Fruit fly (Drosophila melanogaster) whole organism, prepupa: Measurements from ENCODE around the gene Cdc37.

Experiments
- Blimp-1 ChIP-seq: fragments of 200-800 bp; sonication (Bioruptor generic); optimal IDR thresholded peaks from 3 replicates; lab custom pipeline; 2017; ENCODE audit warnings: missing biosample characterization, missing genetic modification characterization, mild to moderate bottlenecking, moderate library complexity, missing genetic modification reagents
- CG10669 ChIP-seq: fragments of 200-800 bp; sonication (Bioruptor generic); optimal IDR thresholded peaks from 3 replicates; lab custom pipeline; 2018; ENCODE audit warnings: missing biosample characterization, mild to moderate bottlenecking, missing genetic modification characterization, moderate library complexity
- CG11294 ChIP-seq: fragments of 200-800 bp; sonication (Bioruptor generic); IDR thresholded peaks from 2 replicates; pipeline ENCODE4 v1.3.6; 2022; ENCODE audit warnings: missing biosample characterization, missing genetic modification characterization
- CG11762 ChIP-seq: fragments of 200-800 bp; sonication (Bioruptor generic); optimal IDR thresholded peaks from 3 replicates; lab custom pipeline; 2016; ENCODE audit warnings: missing biosample characterization, missing genetic modification characterization; ENCODE audit not compliant: insufficient read depth
- CG11902 ChIP-seq: fragments of 200-800 bp; sonication (Bioruptor generic); optimal IDR thresholded peaks from 3 replicates; lab custom pipeline; 2016; ENCODE audit warnings: missing biosample characterization, missing genetic modification characterization
- CG15336 ChIP-seq: fragments of 200-800 bp; sonication (Bioruptor generic); IDR thresholded peaks from 2 replicates; pipeline ENCODE4 v1.3.6; 2022; ENCODE audit warnings: missing biosample characterization, missing genetic modification characterization
- CG1621 ChIP-seq: fragments of 200-800 bp; sonication (Bioruptor generic); optimal IDR thresholded peaks from 3 replicates; lab custom pipeline; 2018; ENCODE audit warnings: missing biosample characterization, mild to moderate bottlenecking, missing genetic modification characterization
- CG16779 ChIP-seq: fragments of 200-800 bp; sonication (Bioruptor generic); optimal IDR thresholded peaks from 3 replicates; lab custom pipeline; 2017; ENCODE audit warnings: missing biosample characterization, mild to moderate bottlenecking, missing genetic modification characterization
- CG3032 ChIP-seq: fragments of 200-800 bp; optimal IDR thresholded peaks from 2 replicates; lab custom pipeline; 2019; ENCODE audit warnings: missing biosample characterization, mild to moderate bottlenecking, missing genetic modification characterization, moderate library complexity
- CG31627 ChIP-seq: fragments of 200-800 bp; sonication (Bioruptor generic); optimal IDR thresholded peaks from 3 replicates; lab custom pipeline; 2016; ENCODE audit warnings: missing biosample characterization, missing genetic modification characterization
- CG32006 ChIP-seq: fragments of 200-800 bp; sonication (Bioruptor generic); optimal IDR thresholded peaks from 3 replicates; lab custom pipeline; 2017; ENCODE audit warnings: missing biosample characterization, mild to moderate bottlenecking, missing genetic modification characterization
- CG34406 ChIP-seq: fragments of 200-800 bp; sonication (Bioruptor generic); optimal IDR thresholded peaks from 3 replicates; lab custom pipeline; 2016; ENCODE audit warnings: missing biosample characterization, missing genetic modification characterization
- CG3919 ChIP-seq: fragments of 200-800 bp; sonication (Bioruptor generic); optimal IDR thresholded peaks from 3 replicates; lab custom pipeline; 2016; ENCODE audit warnings: missing biosample characterization, missing genetic modification characterization
- CG4318 ChIP-seq: fragments of 200-800 bp; sonication (Bioruptor generic); optimal IDR thresholded peaks from 3 replicates; lab custom pipeline; 2017; ENCODE audit warnings: missing biosample characterization, mild to moderate bottlenecking, missing genetic modification characterization
- CG6163 ChIP-seq: fragments of 200-800 bp; sonication (Bioruptor generic); IDR thresholded peaks from 3 replicates; pipeline ENCODE4 v1.3.6; 2022; ENCODE audit warnings: missing biosample characterization, missing genetic modification characterization
- CG6276 ChIP-seq: fragments of 200-800 bp; sonication (Bioruptor generic); optimal IDR thresholded peaks from 2 replicates; lab custom pipeline; 2017; ENCODE audit warnings: missing biosample characterization, mild to moderate bottlenecking, missing genetic modification characterization
- CG6808 ChIP-seq: fragments of 200-800 bp; sonication (Bioruptor generic); optimal IDR thresholded peaks from 3 replicates; lab custom pipeline; 2017; ENCODE audit warnings: missing biosample characterization, missing genetic modification characterization, mild to moderate bottlenecking, moderate library complexity, missing genetic modification reagents
- CG6854 ChIP-seq: fragments of 200-800 bp; sonication (Bioruptor generic); optimal IDR thresholded peaks from 2 replicates; lab custom pipeline; 2017; ENCODE audit warnings: missing biosample characterization, mild to moderate bottlenecking, missing genetic modification characterization
- CG7368 ChIP-seq: fragments of 200-800 bp; sonication (Bioruptor generic); optimal IDR thresholded peaks from 3 replicates; lab custom pipeline; 2016; ENCODE audit warnings: missing biosample characterization, missing genetic modification characterization
- CG8319 ChIP-seq: fragments of 200-800 bp; sonication (Bioruptor generic); optimal IDR thresholded peaks from 3 replicates; lab custom pipeline; 2016; ENCODE audit warnings: missing biosample characterization, missing genetic modification characterization
- CG8632 ChIP-seq: fragments of 200-800 bp; sonication (Bioruptor generic); optimal IDR thresholded peaks from 3 replicates; lab custom pipeline; 2016; ENCODE audit warnings: missing biosample characterization, missing genetic modification characterization
- Eip75B ChIP-seq: fragments of 200-800 bp; sonication (Bioruptor generic); optimal IDR thresholded peaks from 3 replicates; lab custom pipeline; 2016; ENCODE audit warnings: missing biosample characterization, missing genetic modification characterization
- Eip78C ChIP-seq: fragments of 200-800 bp; sonication (Bioruptor generic); peaks from one replicate; lab custom pipeline; 2016; ENCODE audit warnings: missing biosample characterization, missing genetic modification characterization
- Ets21C ChIP-seq: fragments of 200-800 bp; sonication (Bioruptor generic); optimal IDR thresholded peaks from 3 replicates; lab custom pipeline; 2016; ENCODE audit warnings: missing biosample characterization, missing genetic modification characterization
- Ets96B ChIP-seq: fragments of 200-800 bp; optimal IDR thresholded peaks from 2 replicates; lab custom pipeline; 2019; ENCODE audit warnings: missing biosample characterization, mild to moderate bottlenecking, missing genetic modification characterization, moderate library complexity
- Hr39 ChIP-seq: fragments of 200-800 bp; sonication (Bioruptor generic); optimal IDR thresholded peaks from 2 replicates; lab custom pipeline; 2016; ENCODE audit warnings: missing biosample characterization, missing genetic modification characterization
- Hr4 ChIP-seq: fragments of 200-800 bp; sonication (Bioruptor generic); optimal IDR thresholded peaks from 3 replicates; lab custom pipeline; 2016; ENCODE audit warnings: missing biosample characterization, missing genetic modification characterization
- Lpt ChIP-seq: fragments of 200-800 bp; sonication (Bioruptor generic); optimal IDR thresholded peaks from 3 replicates; lab custom pipeline; 2016; ENCODE audit warnings: missing biosample characterization, missing genetic modification characterization
- Met ChIP-seq: fragments of 200-800 bp; sonication (Bioruptor generic); optimal IDR thresholded peaks from 3 replicates; lab custom pipeline; 2016; ENCODE audit warnings: missing biosample characterization, missing genetic modification characterization
- Sox102F ChIP-seq: fragments of 200-800 bp; sonication (Bioruptor generic); optimal IDR thresholded peaks from 2 replicates; lab custom pipeline; 2016; ENCODE audit warnings: missing biosample characterization, mild to moderate bottlenecking, missing genetic modification characterization
- Sox14 ChIP-seq: fragments of 200-800 bp; sonication (Bioruptor generic); optimal IDR thresholded peaks from 3 replicates; lab custom pipeline; 2016; ENCODE audit warnings: missing biosample characterization, missing genetic modification characterization
- achi ChIP-seq: fragments of 200-800 bp; sonication (Bioruptor generic); optimal IDR thresholded peaks from 3 replicates; lab custom pipeline; 2016; ENCODE audit warnings: missing biosample characterization, missing genetic modification characterization
- acj6 ChIP-seq: fragments of 200-800 bp; sonication (Bioruptor generic); optimal IDR thresholded peaks from 3 replicates; lab custom pipeline; 2016; ENCODE audit warnings: missing biosample characterization, missing genetic modification characterization
- dsx ChIP-seq: fragments of 200-800 bp; optimal IDR thresholded peaks from 3 replicates; lab custom pipeline; 2019; ENCODE audit warnings: missing biosample characterization, mild to moderate bottlenecking, missing genetic modification characterization, moderate library complexity; ENCODE audit not compliant: poor library complexity, severe bottlenecking
- eg ChIP-seq: fragments of 200-800 bp; sonication (Bioruptor generic); IDR thresholded peaks from 3 replicates; pipeline ENCODE4 v1.3.6; 2022; ENCODE audit warnings: missing biosample characterization, missing genetic modification characterization
- esn ChIP-seq: fragments of 200-800 bp; sonication (Bioruptor generic); optimal IDR thresholded peaks from 2 replicates; lab custom pipeline; 2016; ENCODE audit warnings: missing biosample characterization, mild to moderate bottlenecking, missing genetic modification characterization, moderate library complexity
- fd59A ChIP-seq: fragments of 200-800 bp; sonication (Bioruptor generic); optimal IDR thresholded peaks from 2 replicates; lab custom pipeline; 2017; ENCODE audit warnings: missing biosample characterization, mild to moderate bottlenecking, missing genetic modification characterization, missing genetic modification reagents
- fd85E ChIP-seq: fragments of 200-800 bp; sonication (Bioruptor generic); optimal IDR thresholded peaks from 3 replicates; lab custom pipeline; 2016; ENCODE audit warnings: missing biosample characterization, missing genetic modification characterization
- fkh ChIP-seq: fragments of 200-800 bp; sonication (Bioruptor generic); optimal IDR thresholded peaks from 3 replicates; lab custom pipeline; 2017; ENCODE audit warnings: missing biosample characterization, mild to moderate bottlenecking, missing genetic modification characterization, moderate library complexity
- lz ChIP-seq: fragments of 200-800 bp; sonication (Bioruptor generic); optimal IDR thresholded peaks from 3 replicates; lab custom pipeline; 2016; ENCODE audit warnings: missing biosample characterization, missing genetic modification characterization
- net ChIP-seq: fragments of 200-800 bp; sonication (Bioruptor generic); optimal IDR thresholded peaks from 3 replicates; lab custom pipeline; 2016; ENCODE audit warnings: missing biosample characterization, missing genetic modification characterization
- pdm3 ChIP-seq: fragments of 200-800 bp; sonication (Bioruptor generic); optimal IDR thresholded peaks from 3 replicates; lab custom pipeline; 2016; ENCODE audit warnings: missing biosample characterization, missing genetic modification characterization
- salr ChIP-seq, 2 experiments: fragments of 200-800 bp; sonication (Bioruptor generic); optimal IDR thresholded peaks; 3 replicates each; lab custom pipeline; 2016 to 2018; ENCODE audit warnings: missing biosample characterization in 2 of 2, missing genetic modification characterization in 2 of 2, mild to moderate bottlenecking in 1 of 2
- spab ChIP-seq: fragments of 200-800 bp; sonication (Bioruptor generic); optimal IDR thresholded peaks from 2 replicates; lab custom pipeline; 2017; ENCODE audit warnings: missing biosample characterization, mild to moderate bottlenecking, missing genetic modification characterization, missing genetic modification reagents
- ss ChIP-seq, 2 experiments: fragments of 200-800 bp; sonication (Bioruptor generic); optimal IDR thresholded peaks; 2 replicates in 1 of 2; 3 replicates in 1 of 2; lab custom pipeline; 2017 to 2018; ENCODE audit warnings: mild to moderate bottlenecking in 2 of 2, missing biosample characterization in 2 of 2, missing genetic modification characterization in 2 of 2, moderate library complexity in 1 of 2
- svp ChIP-seq: fragments of 200-800 bp; sonication (Bioruptor generic); peaks from one replicate; lab custom pipeline; 2016; ENCODE audit warnings: missing biosample characterization, missing genetic modification characterization
- vri ChIP-seq: fragments of 200-800 bp; sonication (Bioruptor generic); optimal IDR thresholded peaks from 3 replicates; lab custom pipeline; 2016; ENCODE audit warnings: missing biosample characterization, mild to moderate bottlenecking, missing genetic modification characterization

Gene Cdc37

DNA sequence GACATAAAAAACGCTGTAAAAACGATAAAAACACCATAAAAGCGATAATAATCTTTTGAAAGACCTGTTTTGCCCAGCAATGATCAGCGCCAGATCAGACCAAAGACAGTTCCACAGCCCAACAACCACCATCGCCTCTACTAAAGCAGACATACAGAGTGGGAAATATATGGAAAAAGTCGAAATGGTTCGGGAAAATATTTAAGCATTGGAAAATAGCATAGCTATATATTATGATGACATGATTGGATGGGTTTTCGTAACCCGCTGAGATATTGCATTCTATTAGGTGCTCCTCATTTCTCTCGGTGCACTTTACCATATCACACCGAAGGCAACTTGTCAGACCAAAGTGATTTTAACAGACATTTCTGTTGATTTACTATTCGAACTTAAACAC, 13.4 kb downstream of the Cdc37 start (continued):
- TF ChIP-seq CG6854 (no peak), pdm3 (GFP tag; lab: Kevin White, UChicago) (peak; percentile 87), CG31627 (GFP tag; lab: Kevin White, UChicago) (peak; percentile 73), CG4318 (no peak), CG11762 (peak; percentile 80), CG6808 (GFP tag; lab: Kevin White, UChicago) (no peak), lz (GFP tag; lab: Kevin White, UChicago) (peak; percentile 62), CG1621 (tag; lab: Kevin White, UChicago) (peak; percentile 85), CG7368 (no peak), Hr39 (GFP tag; lab: Kevin White, UChicago) (peak; percentile 78), ss (GFP tag; optimal IDR thresholded peaks at IDR 0.05; lab: Kevin White, UChicago) (peak; percentile 82 to 85), CG8319 (GFP tag; lab: Kevin White, UChicago) (peak; percentile 75), Eip78C (GFP tag; lab: Kevin White, UChicago) (peak; percentile 96), Met (GFP tag; lab: Kevin White, UChicago) (no peak), Sox102F (GFP tag; lab: Kevin White, UChicago) (no peak), Sox14 (GFP tag; lab: Kevin White, UChicago) (peak; percentile 85), achi (peak; percentile 85), CG10669 (GFP tag; lab: Kevin White, UChicago) (no peak), Ets96B (peak; percentile 86), fd59A (GFP tag; lab: Kevin White, UChicago) (peak; percentile 84), CG16779 (tag; lab: Kevin White, UChicago) (no peak), esn (GFP tag; lab: Kevin White, UChicago) (peak; percentile 79), acj6 (peak; percentile 85), net (GFP tag; lab: Kevin White, UChicago) (peak; percentile 84)

DNA sequence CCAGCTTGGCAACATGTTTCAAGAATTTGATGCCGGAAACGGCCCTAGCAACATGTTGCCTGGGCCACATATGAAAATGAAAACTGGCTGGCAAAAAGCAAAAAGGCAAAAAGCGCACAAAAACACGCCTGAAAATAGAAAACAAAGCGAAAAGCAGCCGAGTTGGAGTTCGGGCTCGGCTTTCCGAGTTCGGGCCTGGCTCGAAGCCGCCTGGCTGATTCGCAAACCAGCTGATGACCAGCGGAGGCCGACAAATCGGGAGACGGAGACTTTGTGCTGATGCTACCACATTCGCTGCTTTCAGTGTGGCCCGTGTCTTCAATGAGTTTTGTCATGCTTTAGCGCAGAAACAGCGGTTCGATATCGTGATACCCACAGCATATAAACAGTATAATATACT, 15.1 kb downstream of the Cdc37 start, which contains the start of gene GV1:
TSS of gene GV1 (plus strand) at position 301 of the 400 bp plus-strand sequence.
- TF ChIP-seq CG6276: peak; percentile 88
- peak; percentile 30 for TF ChIP-seq esn (GFP tag; lab: Kevin White, UChicago)
- TF ChIP-seq CG11762: no peak
- no peak for TF ChIP-seq CG7368
- TF ChIP-seq CG4318: no peak
- TF ChIP-seq CG8632 (GFP tag; lab: Kevin White, UChicago): peak; percentile 28
- TF ChIP-seq CG10669 (GFP tag; lab: Kevin White, UChicago): peak; percentile 81
- peak; percentile 82 for TF ChIP-seq CG15336
- TF ChIP-seq fkh (GFP tag; lab: Kevin White, UChicago): no peak
- TF ChIP-seq Ets96B: peak; percentile 83
- TF ChIP-seq Sox14 (GFP tag; lab: Kevin White, UChicago): peak; percentile 0
- TF ChIP-seq spab (GFP tag; lab: Kevin White, UChicago): peak; percentile 87
- TF ChIP-seq CG11294 (GFP tag; lab: Robert Waterston, UW): peak; percentile 39; the same call in 1 of the 2 replicates
- TF ChIP-seq Hr4: peak; percentile 18
- peak; percentile 47 for TF ChIP-seq CG32006 (GFP tag; lab: Kevin White, UChicago)
- TF ChIP-seq eg (GFP tag; lab: Robert Waterston, UW): peak; percentile 89
- TF ChIP-seq Met (GFP tag; lab: Kevin White, UChicago): peak; percentile 43
- no peak for TF ChIP-seq Ets21C (GFP tag; lab: Kevin White, UChicago)
- TF ChIP-seq CG3032: peak; percentile 59
- no peak for TF ChIP-seq CG31627 (GFP tag; lab: Kevin White, UChicago)
- peak; percentile 81 for TF ChIP-seq CG6854
- TF ChIP-seq acj6: no peak
- peak; percentile 50 for TF ChIP-seq Eip75B (GFP tag; lab: Kevin White, UChicago)
- TF ChIP-seq Eip78C (GFP tag; lab: Kevin White, UChicago): peak; percentile 75
- peak; percentile 82 for TF ChIP-seq Blimp-1
- no peak for TF ChIP-seq achi
- peak; percentile 57 for TF ChIP-seq Lpt (GFP tag; lab: Kevin White, UChicago)
- no peak for TF ChIP-seq fd85E (GFP tag; lab: Kevin White, UChicago)
- TF ChIP-seq vri (GFP tag; lab: Kevin White, UChicago): peak; percentile 42
- no peak for TF ChIP-seq svp (GFP tag; lab: Kevin White, UChicago)
- peak; percentile 51 for TF ChIP-seq CG3919 (GFP tag; lab: Kevin White, UChicago)
- no peak for TF ChIP-seq CG11902
- TF ChIP-seq dsx: peak; percentile 87
- no peak for TF ChIP-seq lz (GFP tag; lab: Kevin White, UChicago)
- peak; percentile 37 for TF ChIP-seq Sox102F (GFP tag; lab: Kevin White, UChicago)
- peak in 1 of 2 experiments; percentile 52 for TF ChIP-seq salr (GFP tag; optimal IDR thresholded peaks at IDR 0.05; lab: Kevin White, UChicago)
- TF ChIP-seq CG1621 (tag; lab: Kevin White, UChicago): peak; percentile 89
- peak; percentile 90 for TF ChIP-seq CG6163 (GFP tag; lab: Robert Waterston, UW)
- peak; percentile 95 for TF ChIP-seq CG6808 (GFP tag; lab: Kevin White, UChicago)
- TF ChIP-seq CG34406: peak; percentile 36
